Fruit fly (Drosophila melanogaster): ENCODE results near the gene tefu.
A peak's percentile ranks its signal among the peaks of the same experiment; 100 is the strongest.

The tefu gene

DNA sequence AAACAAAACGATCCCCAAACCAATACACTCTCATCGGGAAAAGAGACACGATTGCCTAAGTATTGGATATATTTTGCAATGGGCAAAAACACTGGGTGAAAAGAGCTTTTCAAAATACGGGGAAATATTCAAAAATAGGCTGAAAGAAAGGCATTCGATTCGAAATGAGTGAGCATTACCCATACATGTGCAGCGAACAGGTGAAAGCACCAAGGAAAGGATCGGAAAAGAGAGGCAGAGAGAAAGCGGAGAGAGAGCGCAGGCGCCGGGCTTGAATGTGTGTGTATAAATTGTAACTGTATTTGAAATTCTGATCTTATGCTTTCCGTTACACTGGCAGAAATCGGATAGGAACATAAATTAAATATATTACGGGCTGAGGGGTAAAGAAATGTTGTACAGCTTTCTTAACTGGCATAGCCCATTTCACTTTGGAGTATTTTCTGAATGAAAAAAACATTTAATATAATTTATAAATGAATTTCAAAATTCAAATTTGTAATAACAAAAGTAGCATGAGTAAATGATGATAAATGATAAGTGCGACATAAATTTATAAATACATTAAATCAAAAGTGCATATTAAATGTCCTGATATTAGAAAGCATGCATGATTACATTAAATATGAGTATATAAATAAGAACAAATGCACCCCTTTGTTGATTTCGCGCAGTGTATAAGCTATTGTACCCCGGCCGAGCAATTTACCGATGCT, 38.7 kb upstream of the tefu start (continued):
- TF ChIP-seq CG7745 (tag; optimal IDR thresholded peaks at IDR 0.05) (no peak), B-H1 (GFP tag; IDR thresholded peaks at IDR 0.05) (no peak), CG30403 (GFP tag; optimal IDR thresholded peaks at IDR 0.05) (peak; percentile 83), croc (GFP tag; conservative IDR thresholded peaks at IDR 0.05) (peak; percentile 46; the same call in 2 of the 3 replicates), Sry-δ (GFP tag; optimal IDR thresholded peaks at IDR 0.05) (no peak), pum (GFP tag; optimal IDR thresholded peaks at IDR 0.05) (peak; percentile 20), CG15696 (tag; optimal IDR thresholded peaks at IDR 0.05) (peak; percentile 54), CG33557 (GFP tag; optimal IDR thresholded peaks at IDR 0.05) (peak; percentile 74), CG32767 (GFP tag; IDR thresholded peaks at IDR 0.05) (peak; percentile 40; the same call in 1 of the 2 replicates), CG2678 (tag; optimal IDR thresholded peaks at IDR 0.05) (peak; percentile 87), usp (GFP tag; optimal IDR thresholded peaks at IDR 0.05) (no peak), Doc2 (GFP tag; IDR thresholded peaks at IDR 0.05) (no peak), Drgx (GFP tag; IDR thresholded peaks at IDR 0.05) (peak; percentile 38; the same call in 1 of the 2 replicates), HHEX (GFP tag; optimal IDR thresholded peaks at IDR 0.05) (peak; percentile 67), nerfin-2 (GFP tag; IDR thresholded peaks at IDR 0.05; ENCODE audit: partially characterized antibody) (no peak), CG10321 (GFP tag; IDR thresholded peaks at IDR 0.05) (0 out of 2 replicates have a peak, but pooled peaks have one; percentile 6), so (GFP tag; IDR thresholded peaks at IDR 0.05) (no peak; the same call in 2 of the 3 replicates), CG2712 (tag; optimal IDR thresholded peaks at IDR 0.05) (peak; percentile 86), CG10267 (tag; optimal IDR thresholded peaks at IDR 0.05) (peak; percentile 76), CG17328 (GFP tag; IDR thresholded peaks at IDR 0.05) (peak; percentile 31; the same call in 1 of the 2 replicates), chn (GFP tag; optimal IDR thresholded peaks at IDR 0.05) (peak; percentile 5), CG13296 (GFP tag; optimal IDR thresholded peaks at IDR 0.05) (peak; percentile 47), Dp (GFP tag; optimal IDR thresholded peaks at IDR 0.05) (no peak), CG3838 (GFP tag; optimal IDR thresholded peaks at IDR 0.05) (peak; percentile 5), prd (optimal IDR thresholded peaks at IDR 0.05) (no peak), prd (GFP tag; IDR thresholded peaks at IDR 0.05) (peak; percentile 61; the same call in 2 of the 3 replicates), fd3F (GFP tag; optimal IDR thresholded peaks at IDR 0.05) (peak; percentile 36), hkb (optimal IDR thresholded peaks at IDR 0.05) (no peak), hkb (GFP tag; IDR thresholded peaks at IDR 0.05) (peak; percentile 48), NC2α (GFP tag; optimal IDR thresholded peaks at IDR 0.05) (no peak), Mad (GFP tag; optimal IDR thresholded peaks at IDR 0.05) (peak; percentile 32), Dbx (GFP tag; IDR thresholded peaks at IDR 0.05) (no peak), CG8281 (tag; optimal IDR thresholded peaks at IDR 0.05) (peak; percentile 40), bowl (GFP tag; IDR thresholded peaks at IDR 0.05) (no peak), CG4820 (GFP tag; optimal IDR thresholded peaks at IDR 0.05) (peak; percentile 75), CG33213 (GFP tag; optimal IDR thresholded peaks at IDR 0.05) (no peak), D19A (tag; optimal IDR thresholded peaks at IDR 0.05) (peak; percentile 73), CG7357 (GFP tag; IDR thresholded peaks at IDR 0.05) (no peak), Oli (tag; optimal IDR thresholded peaks at IDR 0.05) (peak; percentile 84), Ada2b (GFP tag; IDR thresholded peaks at IDR 0.05) (peak; percentile 19; the same call in 1 of the 2 replicates), Bgb (GFP tag; IDR thresholded peaks at IDR 0.05; ENCODE audit: partially characterized antibody) (no peak), CG8944 (GFP tag; optimal IDR thresholded peaks at IDR 0.05) (no peak), Deaf1 (tag; optimal IDR thresholded peaks at IDR 0.05) (peak; percentile 51), ash1 (GFP tag; optimal IDR thresholded peaks at IDR 0.05) (no peak), Chrac-16 (GFP tag; optimal IDR thresholded peaks at IDR 0.05) (peak; percentile 51), zfh1 (GFP tag; IDR thresholded peaks at IDR 0.05) (0 out of 3 replicates have a peak, but pooled peaks have one; percentile 46), CG14860 (GFP tag; IDR thresholded peaks at IDR 0.05; ENCODE audit: partially characterized antibody) (no peak), Trl (optimal IDR thresholded peaks at IDR 0.05) (peak; percentile 34 to 68), Trl (GFP tag; optimal IDR thresholded peaks at IDR 0.05) (no peak), CG7372 (GFP tag; IDR thresholded peaks at IDR 0.05) (0 out of 2 replicates have a peak, but pooled peaks have one; percentile 25)

All from whole organism, embryonic.